Worm (Caenorhabditis elegans) whole organism, L4 larva: Measurements from ENCODE around the gene rike-1.

Source experiments
- Y75B8A.6 ChIP-seq: fragments of 200-800 bp; sonication (Bioruptor generic); IDR thresholded peaks from 2 replicates; pipeline ENCODE4 v1.3.6; 2022; ENCODE audit warnings: missing genetic modification reagents, missing genetic modification characterization, missing compliant biosample characterization
- aly-2 ChIP-seq: sonication (generic microtip); optimal IDR thresholded peaks from 2 replicates; lab custom pipeline; 2018; ENCODE audit warnings: missing biosample characterization, missing genetic modification characterization
- ama-1 ChIP-seq: fragments of 150-350 bp; optimal IDR thresholded peaks from 2 replicates; lab custom pipeline; 2014; ENCODE audit warnings: inconsistent platforms, mixed read lengths
- ceh-20 ChIP-seq: fragments of 200-800 bp; sonication (Bioruptor generic); IDR thresholded peaks from 2 replicates; pipeline ENCODE4 v1.3.6; 2022; ENCODE audit warnings: missing genetic modification reagents, missing genetic modification characterization, missing compliant biosample characterization
- cey-2 ChIP-seq: sonication (generic microtip); optimal IDR thresholded peaks from 3 replicates; lab custom pipeline; 2017; ENCODE audit warnings: missing genetic modification characterization, mild to moderate bottlenecking, missing compliant biosample characterization, antibody characterized with exemption, borderline replicate concordance; ENCODE audit not compliant: insufficient read depth
- ctbp-1 ChIP-seq: fragments of 200-800 bp; sonication (Bioruptor generic); IDR thresholded peaks from 2 replicates; pipeline ENCODE4 v1.3.6; 2022; ENCODE audit warnings: missing genetic modification reagents, missing genetic modification characterization, missing compliant biosample characterization
- lim-7 ChIP-seq: fragments of 200-800 bp; sonication (Bioruptor generic); IDR thresholded peaks from 2 replicates; pipeline ENCODE4 v1.3.6; 2022; ENCODE audit warnings: missing genetic modification characterization, missing compliant biosample characterization
- nhr-11 ChIP-seq: fragments of 150-350 bp; optimal IDR thresholded peaks from 2 replicates; lab custom pipeline; 2014; ENCODE audit warnings: missing biosample characterization, missing genetic modification characterization
- nhr-237 ChIP-seq: sonication (generic microtip); optimal IDR thresholded peaks from 2 replicates; lab custom pipeline; 2017; ENCODE audit warnings: missing biosample characterization, missing genetic modification characterization
- nhr-42 ChIP-seq: fragments of 200-800 bp; sonication (Bioruptor generic); IDR thresholded peaks from 2 replicates; pipeline ENCODE4 v1.3.6; 2022; ENCODE audit warnings: missing genetic modification characterization, missing compliant biosample characterization
- pqm-1 ChIP-seq: sonication (generic microtip); optimal IDR thresholded peaks from 2 replicates; lab custom pipeline; 2017; ENCODE audit warnings: missing biosample characterization, missing genetic modification characterization
- unc-39 ChIP-seq: sonication (generic microtip); optimal IDR thresholded peaks from 2 replicates; lab custom pipeline; 2017; ENCODE audit warnings: missing biosample characterization, missing genetic modification characterization

- TF ChIP-seq unc-39 (tag; lab: Kevin White, UChicago) (no peak), nhr-11 (tag; lab: Kevin White, UChicago) (no peak), nhr-237 (no peak), ceh-20 (no peak), nhr-42 (GFP tag; lab: Robert Waterston, UW) (no peak), cey-2 (tag; lab: Kevin White, UChicago) (no peak), ama-1 (no peak), aly-2 (tag; lab: Kevin White, UChicago) (no peak), ctbp-1 (GFP tag; lab: Robert Waterston, UW) (no peak), Y75B8A.6 (no peak), lim-7 (GFP tag; lab: Robert Waterston, UW) (no peak), pqm-1 (tag; lab: Kevin White, UChicago) (no peak)
Observed at ce11 chrV:14522514-14522913, 23.2 kb downstream of the rike-1 start, which contains the start of gene C53A5.16.
